Worm (Caenorhabditis elegans): Measurements from ENCODE around the gene Y67H2A.7.

The Y67H2A.7 gene

DNA sequence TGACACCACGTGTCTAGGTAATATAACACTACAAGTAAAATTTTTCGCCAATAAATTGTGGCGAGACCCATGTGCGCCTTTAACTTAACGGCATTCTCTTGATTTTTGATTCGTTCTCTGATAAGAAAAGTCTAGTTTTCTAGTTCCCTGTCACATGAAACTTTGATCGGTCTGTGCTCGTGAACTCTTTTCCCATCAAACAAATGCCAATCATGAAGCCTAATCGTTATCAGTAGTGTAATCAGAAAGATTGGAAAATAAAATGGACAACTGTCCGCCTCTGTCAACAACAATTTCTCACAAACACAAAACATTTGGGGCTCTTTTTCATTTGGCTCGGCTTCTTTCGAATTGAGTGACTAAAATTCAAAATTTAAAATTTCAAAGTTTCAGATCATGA is 49.7 kb upstream of the Y67H2A.7 start, which contains the start of gene ttr-45 (continued):
- no peak for TF ChIP-seq dpff-1 (tag; optimal IDR thresholded peaks at IDR 0.05)
- TF ChIP-seq ceh-91 (GFP tag; IDR thresholded peaks at IDR 0.05) = no peak
- no peak for TF ChIP-seq K12H6.12 (tag; optimal IDR thresholded peaks at IDR 0.05)
- 0 out of 2 replicates have a peak, but pooled peaks have one; percentile 22 for TF ChIP-seq ekl-4 (GFP tag; IDR thresholded peaks at IDR 0.05)
- TF ChIP-seq egrh-3 (GFP tag; IDR thresholded peaks at IDR 0.05) = no peak
- no peak for TF ChIP-seq F37B4.10 (GFP tag; IDR thresholded peaks at IDR 0.05)
- peak; percentile 27 for TF ChIP-seq tbp1 (GFP tag; optimal IDR thresholded peaks at IDR 0.05)
- TF ChIP-seq Y67H2A.10 (GFP tag; conservative IDR thresholded peaks at IDR 0.05) = no peak
- no peak for TF ChIP-seq hrde-1 (tag; optimal IDR thresholded peaks at IDR 0.05; ENCODE audit: borderline replicate concordance)
- TF ChIP-seq fkh-3 (tag; optimal IDR thresholded peaks at IDR 0.05) = no peak
- no peak for TF ChIP-seq lin-54 (GFP tag; optimal IDR thresholded peaks at IDR 0.05)
- TF ChIP-seq mcd-1 (GFP tag; IDR thresholded peaks at IDR 0.05) = no peak
- TF ChIP-seq B0261.1 (tag; optimal IDR thresholded peaks at IDR 0.05) = no peak
- no peak for TF ChIP-seq F55B11.4 (tag; optimal IDR thresholded peaks at IDR 0.05; ENCODE audit: borderline replicate concordance, insufficient read depth)
- peak; percentile 65 for TF ChIP-seq pha-4 (tag; optimal IDR thresholded peaks at IDR 0.05)
- no peak for TF ChIP-seq nfya-2 (GFP tag; IDR thresholded peaks at IDR 0.05)
- TF ChIP-seq snpc-4 (GFP tag; optimal IDR thresholded peaks at IDR 0.05) = no peak
- TF ChIP-seq snpc-4 (tag; optimal IDR thresholded peaks at IDR 0.05) = no peak
- TF ChIP-seq lir-1 (GFP tag; conservative IDR thresholded peaks at IDR 0.05) = no peak
- TF ChIP-seq Y79H2A.3 (GFP tag; conservative IDR thresholded peaks at IDR 0.05) = no peak
- no peak for TF ChIP-seq cebp-2 (GFP tag; IDR thresholded peaks at IDR 0.05)
- TF ChIP-seq hmg-1.2 (GFP tag; IDR thresholded peaks at IDR 0.05) = no peak
- TF ChIP-seq ceh-40 (GFP tag; IDR thresholded peaks at IDR 0.05) = no peak
- no peak for TF ChIP-seq ceh-100 (GFP tag; IDR thresholded peaks at IDR 0.05)
- no peak for TF ChIP-seq ztf-25 (GFP tag; IDR thresholded peaks at IDR 0.05)
- no peak for TF ChIP-seq chd-7 (tag; optimal IDR thresholded peaks at IDR 0.05)
- no peak for TF ChIP-seq cebp-1 (GFP tag; IDR thresholded peaks at IDR 0.05)
- peak; percentile 53 for TF ChIP-seq cebp-1 (tag; optimal IDR thresholded peaks at IDR 0.05)
- TF ChIP-seq F57C9.4 (tag; optimal IDR thresholded peaks at IDR 0.05) = no peak
- no peak for TF ChIP-seq F39B2.1 (GFP tag; IDR thresholded peaks at IDR 0.05)
- TF ChIP-seq ztf-6 (GFP tag; IDR thresholded peaks at IDR 0.05) = no peak
- TF ChIP-seq atf-7 (tag; optimal IDR thresholded peaks at IDR 0.05) = peak; percentile 50
- no peak for TF ChIP-seq Y95B8A.8 (GFP tag; IDR thresholded peaks at IDR 0.05)
- peak; percentile 52 for TF ChIP-seq tlf-1 (GFP tag; optimal IDR thresholded peaks at IDR 0.05)

ce11 chrIV:13255886-13256285 is 47.7 kb upstream of the Y67H2A.7 start, which contains the start of gene bus-12:
Gene bus-12, plus strand, starts transcription at chrIV:13256186.
- TF ChIP-seq ama-1 (optimal IDR thresholded peaks at IDR 0.05) = no peak
- TF ChIP-seq ama-1 (GFP tag; optimal IDR thresholded peaks at IDR 0.05) = no peak
- TF ChIP-seq T26A5.8 (tag; optimal IDR thresholded peaks at IDR 0.05) = no peak
- no peak for TF ChIP-seq egl-44 (GFP tag; IDR thresholded peaks at IDR 0.05)
- no peak for TF ChIP-seq lsl-1 (GFP tag; optimal IDR thresholded peaks at IDR 0.05)
- TF ChIP-seq hmg-1.2 (GFP tag; IDR thresholded peaks at IDR 0.05) = no peak
- TF ChIP-seq repo-1 (tag; optimal IDR thresholded peaks at IDR 0.05) = no peak
- no peak for TF ChIP-seq ceh-91 (GFP tag; IDR thresholded peaks at IDR 0.05)
- no peak for TF ChIP-seq dpl-1 (GFP tag; optimal IDR thresholded peaks at IDR 0.05)
- no peak for TF ChIP-seq ztf-6 (GFP tag; IDR thresholded peaks at IDR 0.05)
- TF ChIP-seq lin-26 (GFP tag; IDR thresholded peaks at IDR 0.05) = no peak
- no peak for TF ChIP-seq Y67H2A.10 (GFP tag; conservative IDR thresholded peaks at IDR 0.05)
- TF ChIP-seq nhr-80 (tag; optimal IDR thresholded peaks at IDR 0.05) = no peak
